Worm (Caenorhabditis elegans): ENCODE results near the gene lgc-46.

DNA sequence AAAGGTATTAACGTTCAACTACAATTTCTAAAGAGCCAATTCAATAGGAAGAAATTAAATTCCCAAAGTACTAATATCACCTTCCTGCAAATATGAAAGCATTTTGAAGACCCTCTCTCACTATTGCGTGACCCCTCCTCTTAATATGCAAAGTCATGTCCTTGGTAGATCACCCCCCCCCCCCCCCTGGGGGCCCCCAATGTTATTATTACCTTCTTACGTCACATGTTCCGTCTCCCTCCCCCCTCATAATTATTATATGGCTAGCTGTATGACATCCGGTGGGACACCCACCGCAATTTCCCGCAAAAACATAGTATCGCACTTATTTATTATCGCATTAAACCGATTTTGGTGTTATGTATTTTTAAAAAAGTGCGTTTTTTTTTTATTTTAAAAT, 26.1 kb upstream of the lgc-46 start:
- TF ChIP-seq mdl-1 (tag; optimal IDR thresholded peaks at IDR 0.05) (no peak), egl-27 (tag; optimal IDR thresholded peaks at IDR 0.05) (no peak), ztf-11 (tag; optimal IDR thresholded peaks at IDR 0.05) (no peak), nhr-77 (tag; optimal IDR thresholded peaks at IDR 0.05) (no peak)
